Fruit fly (Drosophila melanogaster): Measurements from ENCODE around the gene Doc2.

Gene Doc2

DNA sequence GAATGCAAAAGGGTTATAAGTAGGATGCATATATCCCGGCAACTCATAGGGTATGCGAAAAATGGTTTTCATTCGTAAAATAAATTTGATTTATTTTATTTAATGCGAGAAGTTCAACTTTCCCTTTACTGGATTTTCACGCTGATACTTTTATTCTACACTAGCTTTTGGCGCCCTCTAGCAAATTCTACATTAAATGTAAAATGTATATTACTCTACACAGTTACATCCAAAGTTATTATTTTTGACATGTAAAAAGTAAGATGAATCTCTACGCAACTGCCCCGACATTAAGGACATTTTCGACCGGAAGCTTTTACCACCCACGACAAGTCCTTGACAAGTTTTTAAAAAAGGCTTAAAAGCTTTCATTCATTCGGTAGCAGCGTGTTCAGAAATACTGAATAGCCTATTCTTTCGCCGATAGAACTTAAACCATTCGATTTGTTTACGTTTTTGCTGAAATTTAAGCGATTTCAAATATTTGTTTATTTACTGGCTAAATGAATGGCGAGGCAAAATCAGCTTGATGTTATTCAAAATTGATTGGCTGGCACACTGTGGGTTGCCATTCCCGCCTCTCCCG, 35.9 kb upstream of the Doc2 start:
- TF ChIP-seq cyc (GFP tag; optimal IDR thresholded peaks at IDR 0.05) (no peak), Eip78C (GFP tag) (peak; percentile 20), CG10669 (GFP tag; optimal IDR thresholded peaks at IDR 0.05) (peak; percentile 40)

DNA sequence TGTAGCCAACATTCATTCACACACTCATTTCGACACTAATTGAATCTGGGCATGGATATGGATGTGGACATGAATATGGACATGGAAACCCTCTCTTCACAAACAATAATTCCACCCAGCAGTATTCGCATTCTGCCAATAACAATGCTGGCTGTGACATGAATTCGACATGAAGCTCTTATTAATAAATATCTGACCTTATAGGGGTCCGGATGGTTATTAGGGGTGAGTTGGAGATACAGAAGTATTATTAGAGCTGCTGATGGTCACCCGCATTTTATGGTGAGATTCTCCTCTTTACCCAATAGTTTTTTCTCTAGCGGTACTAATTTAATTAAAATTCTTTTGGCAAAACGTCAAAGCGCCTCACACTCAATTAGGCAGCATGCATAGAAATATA, 35.2 kb upstream of the Doc2 start:
- TF ChIP-seq CG6808 (GFP tag; optimal IDR thresholded peaks at IDR 0.05) = no peak
- no peak for TF ChIP-seq CG11762 (GFP tag; optimal IDR thresholded peaks at IDR 0.05; ENCODE audit: insufficient read depth)
- no peak for TF ChIP-seq CG6792 (GFP tag; optimal IDR thresholded peaks at IDR 0.05)
- no peak for TF ChIP-seq OdsH (GFP tag; optimal IDR thresholded peaks at IDR 0.05)
- TF ChIP-seq Ets96B (tag; optimal IDR thresholded peaks at IDR 0.05) = no peak
- no peak for TF ChIP-seq Hr39 (GFP tag; optimal IDR thresholded peaks at IDR 0.05)
- no peak for TF ChIP-seq net (GFP tag; optimal IDR thresholded peaks at IDR 0.05)
- TF ChIP-seq CG32006 (GFP tag; optimal IDR thresholded peaks at IDR 0.05) = no peak
- no peak for TF ChIP-seq Sox14 (GFP tag; optimal IDR thresholded peaks at IDR 0.05)
- no peak for TF ChIP-seq CG16779 (tag; optimal IDR thresholded peaks at IDR 0.05)
- no peak for TF ChIP-seq Met (GFP tag; optimal IDR thresholded peaks at IDR 0.05)
- TF ChIP-seq lz (GFP tag; optimal IDR thresholded peaks at IDR 0.05) = no peak

DNA sequence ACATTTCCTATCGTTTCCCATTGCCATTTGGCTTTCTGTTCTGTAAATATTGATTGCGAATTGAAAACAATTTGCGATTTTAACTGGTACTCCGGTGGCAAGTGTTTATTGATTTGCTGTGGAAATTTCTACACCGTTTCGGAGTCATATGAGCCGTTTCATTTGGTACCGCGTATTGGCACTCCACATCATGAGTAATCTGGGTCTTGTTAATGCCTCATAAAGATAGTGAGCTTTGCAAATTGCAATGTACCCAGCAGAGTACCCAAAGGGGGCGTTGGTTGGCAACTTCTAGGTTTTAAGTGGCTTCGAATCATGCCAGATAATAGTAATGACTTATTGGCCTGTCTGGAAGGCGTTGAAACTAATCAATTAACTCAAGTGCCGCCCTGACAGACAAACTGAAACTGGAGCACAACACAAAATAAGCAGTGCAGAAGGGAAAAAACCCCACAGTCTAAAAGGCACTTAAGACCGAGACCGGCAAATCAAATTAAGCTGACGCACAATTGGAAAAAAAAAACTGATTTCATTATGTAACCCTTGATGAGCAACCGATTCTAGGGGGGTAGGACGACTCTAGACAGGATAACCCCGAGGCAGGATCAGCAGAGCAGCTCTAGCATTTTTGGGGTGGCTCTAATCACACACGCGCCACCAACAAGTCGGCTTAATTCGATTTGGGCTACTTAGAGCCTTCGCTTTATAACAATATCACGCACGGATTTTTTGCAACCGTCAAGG, 33.9 kb upstream of the Doc2 start:
- TF ChIP-seq CG1621 (tag; optimal IDR thresholded peaks at IDR 0.05) = no peak
- no peak for TF ChIP-seq eg (GFP tag; IDR thresholded peaks at IDR 0.05)
- no peak for TF ChIP-seq CG6163 (GFP tag; IDR thresholded peaks at IDR 0.05)
- TF ChIP-seq Sox14 (GFP tag; optimal IDR thresholded peaks at IDR 0.05) = no peak
- TF ChIP-seq CG11902 (GFP tag; optimal IDR thresholded peaks at IDR 0.05) = no peak
- TF ChIP-seq CG8319 (GFP tag; optimal IDR thresholded peaks at IDR 0.05) = no peak
- no peak for TF ChIP-seq CG6276 (GFP tag; optimal IDR thresholded peaks at IDR 0.05)
- TF ChIP-seq CG3919 (GFP tag; optimal IDR thresholded peaks at IDR 0.05) = no peak
- TF ChIP-seq ss (GFP tag; optimal IDR thresholded peaks at IDR 0.05) = no peak
- no peak for TF ChIP-seq fkh (GFP tag; optimal IDR thresholded peaks at IDR 0.05)
- TF ChIP-seq Eip93F (GFP tag; optimal IDR thresholded peaks at IDR 0.05) = no peak
- TF ChIP-seq Ets96B (tag; optimal IDR thresholded peaks at IDR 0.05) = no peak
- no peak for TF ChIP-seq Eip75B (GFP tag; optimal IDR thresholded peaks at IDR 0.05)
- no peak for TF ChIP-seq fd59A (GFP tag; optimal IDR thresholded peaks at IDR 0.05)
- no peak for TF ChIP-seq Eip78C (GFP tag)
- no peak for TF ChIP-seq CG11294 (GFP tag; IDR thresholded peaks at IDR 0.05)
- TF ChIP-seq Lpt (GFP tag; optimal IDR thresholded peaks at IDR 0.05) = no peak
- TF ChIP-seq CG16779 (tag; optimal IDR thresholded peaks at IDR 0.05) = no peak
- no peak for TF ChIP-seq acj6 (GFP tag; optimal IDR thresholded peaks at IDR 0.05)

DNA sequence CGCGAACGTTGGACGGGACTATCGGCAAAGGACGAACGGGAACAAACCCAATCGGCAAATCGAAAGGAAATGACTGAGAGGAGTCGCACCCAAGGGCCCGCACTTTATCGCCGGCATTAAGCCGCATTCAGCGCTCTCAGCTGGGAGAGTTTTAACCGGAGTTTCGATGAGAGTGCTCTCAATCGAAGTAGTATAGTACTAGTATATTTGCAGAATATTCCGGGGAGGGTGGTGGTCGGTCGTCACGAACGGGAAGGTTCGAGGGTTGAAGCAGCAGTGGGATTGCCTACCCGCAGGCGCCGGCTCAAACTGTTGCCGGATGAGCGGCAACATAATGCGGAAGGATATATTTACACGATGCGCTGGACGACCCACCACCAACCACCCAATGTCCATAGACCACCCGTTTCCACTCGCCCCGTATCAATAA, 32.8 kb upstream of the Doc2 start:
- TF ChIP-seq Eip78C (GFP tag) = peak; percentile 19
- TF ChIP-seq Gug (GFP tag; IDR thresholded peaks at IDR 0.05) = no peak
- TF ChIP-seq fd59A (GFP tag; optimal IDR thresholded peaks at IDR 0.05) = no peak
- no peak for TF ChIP-seq CG8319 (GFP tag; optimal IDR thresholded peaks at IDR 0.05)

DNA sequence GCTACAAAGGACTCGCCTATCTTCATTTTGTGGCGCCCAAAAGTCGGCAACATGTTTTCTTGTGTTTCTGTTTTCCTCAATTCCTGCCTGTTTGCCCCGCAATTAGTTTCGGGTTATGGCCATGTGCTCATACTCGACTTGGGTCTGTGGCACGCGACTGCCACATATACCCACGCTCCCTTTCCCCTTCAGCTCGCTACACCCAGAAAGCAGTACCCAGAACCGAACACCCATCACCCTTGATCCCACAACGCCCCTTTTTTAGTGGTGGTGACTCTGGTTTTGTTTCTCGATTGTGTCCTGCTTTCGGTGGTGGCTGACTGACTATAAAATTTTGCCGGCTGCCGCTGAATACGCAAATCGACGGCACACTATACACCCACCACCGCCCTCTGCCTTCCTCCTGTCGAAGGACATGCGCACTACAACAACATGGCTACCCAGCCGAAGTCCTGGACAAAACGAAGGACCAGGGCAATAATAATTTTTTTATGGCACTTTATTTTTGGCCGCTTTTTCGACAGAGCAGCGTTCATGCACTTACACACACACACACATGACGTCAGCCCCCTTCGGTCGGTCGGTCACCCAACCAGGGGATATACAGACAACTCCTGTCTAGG, 31.5 kb upstream of the Doc2 start:
- TF ChIP-seq CG32006 (GFP tag; optimal IDR thresholded peaks at IDR 0.05) = no peak

Data from whole organism, prepupa.